Worm (Caenorhabditis elegans): ENCODE measurements around the gene nlp-26.

- TF ChIP-seq dpff-1 (tag; optimal IDR thresholded peaks at IDR 0.05) = no peak
- no peak for TF ChIP-seq F57C9.4 (tag; optimal IDR thresholded peaks at IDR 0.05)
- no peak for TF ChIP-seq nhr-27 (tag; optimal IDR thresholded peaks at IDR 0.05)
- TF ChIP-seq pha-4 (tag; optimal IDR thresholded peaks at IDR 0.05) = no peak
- TF ChIP-seq attf-5 (GFP tag; optimal IDR thresholded peaks at IDR 0.05) = no peak
- no peak for TF ChIP-seq Y95B8A.8 (GFP tag; IDR thresholded peaks at IDR 0.05)
- no peak for TF ChIP-seq bed-2 (GFP tag; IDR thresholded peaks at IDR 0.05)
- TF ChIP-seq unc-62 (GFP tag; optimal IDR thresholded peaks at IDR 0.05) = no peak
- no peak for TF ChIP-seq lin-54 (GFP tag; optimal IDR thresholded peaks at IDR 0.05)
- no peak for TF ChIP-seq Y53F4B.3 (GFP tag; IDR thresholded peaks at IDR 0.05)
- no peak for TF ChIP-seq ztf-28 (GFP tag; IDR thresholded peaks at IDR 0.05)
Measured at ce11 chrV:19636194-19636584, 22.9 kb downstream of the nlp-26 start.

Data from whole organism, young adult.